Worm (Caenorhabditis elegans): Measurements from ENCODE around the gene mig-22.

DNA sequence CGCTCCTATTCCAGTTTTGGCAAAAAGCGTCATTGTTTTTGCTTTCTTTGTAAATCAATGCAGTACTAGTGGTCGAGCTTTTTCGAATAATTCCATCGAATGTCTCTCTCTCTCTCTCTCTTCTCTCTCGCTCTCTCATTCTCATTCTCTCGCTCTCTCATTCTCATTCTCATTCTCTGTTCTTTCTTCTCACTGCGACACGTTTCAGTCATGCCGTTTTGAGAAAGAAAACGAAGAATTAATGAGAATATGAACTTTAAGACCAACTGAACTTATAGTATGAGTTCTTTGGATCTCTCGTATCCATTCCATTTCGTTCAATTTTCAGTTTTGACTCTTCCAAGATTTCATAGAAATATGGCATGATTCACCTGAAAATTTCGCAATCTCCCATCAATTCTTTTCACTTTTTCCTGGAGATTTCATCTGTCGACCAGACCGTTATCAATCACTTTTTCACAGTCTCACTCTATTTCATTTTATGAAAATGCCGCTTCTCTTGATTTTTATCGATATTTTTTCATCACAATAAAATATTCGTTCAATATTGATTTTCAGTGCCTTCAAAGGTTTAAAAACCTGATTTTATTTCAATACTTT lies 5.4 kb upstream of the mig-22 start:
- no peak for TF ChIP-seq W03F9.2 (tag; optimal IDR thresholded peaks at IDR 0.05)
- TF ChIP-seq him-1 (tag; optimal IDR thresholded peaks at IDR 0.05) = no peak
- no peak for TF ChIP-seq dao-5 (tag; optimal IDR thresholded peaks at IDR 0.05)
